Worm (Caenorhabditis elegans) whole organism, mixed stage, embryonic: ENCODE results near the gene srw-123.

ENCODE experiments used
- M03D4.4 ChIP-seq: sonication (generic microtip); optimal IDR thresholded peaks from 2 replicates; lab custom pipeline; 2017; ENCODE audit warnings: mild to moderate bottlenecking, missing genetic modification characterization, missing compliant biosample characterization
- hlh-1 ChIP-seq: fragments of 150-350 bp; optimal IDR thresholded peaks from 2 replicates; lab custom pipeline; 2014; ENCODE audit warnings: missing biosample characterization, missing genetic modification reagents, missing genetic modification characterization
- mab-5 ChIP-seq: fragments of 150-350 bp; optimal IDR thresholded peaks from 2 replicates; lab custom pipeline; 2014; ENCODE audit warnings: missing biosample characterization, missing genetic modification characterization
- unc-39 ChIP-seq: fragments of 150-350 bp; optimal IDR thresholded peaks from 2 replicates; lab custom pipeline; 2014; ENCODE audit warnings: missing biosample characterization, missing genetic modification characterization

- TF ChIP-seq unc-39 (no peak), hlh-1 (no peak), mab-5 (tag; lab: Kevin White, UChicago) (no peak), M03D4.4 (tag; lab: Kevin White, UChicago) (no peak)
Measured at ce11 chrV:2945602-2946001, 29.6 kb downstream of the srw-123 start, which contains the start of gene srh-87.
